Worm (Caenorhabditis elegans) whole organism, L4 larva: ENCODE data around the gene aak-2.

Experiments used
- ZK546.5 ChIP-seq, 2 experiments: sonication (generic microtip); optimal IDR thresholded peaks; 2 replicates each; lab custom pipeline; 2017; ENCODE audit warnings: missing biosample characterization in 2 of 2, missing genetic modification characterization in 2 of 2
- ama-1 ChIP-seq: fragments of 150-350 bp; optimal IDR thresholded peaks from 2 replicates; lab custom pipeline; 2014; ENCODE audit warnings: inconsistent platforms, mixed read lengths
- ceh-20 ChIP-seq: fragments of 200-800 bp; sonication (Bioruptor generic); IDR thresholded peaks from 2 replicates; pipeline ENCODE4 v1.3.6; 2022; ENCODE audit warnings: missing genetic modification reagents, missing genetic modification characterization, missing compliant biosample characterization
- fos-1 ChIP-seq: fragments of 150-350 bp; optimal IDR thresholded peaks from 2 replicates; lab custom pipeline; 2014; ENCODE audit warnings: missing biosample characterization, missing genetic modification characterization
- lin-15B ChIP-seq: fragments of 150-350 bp; sonication (generic microtip); optimal IDR thresholded peaks from 3 replicates; lab custom pipeline; 2014; ENCODE audit warnings: missing biosample characterization, missing genetic modification characterization
- madf-5 ChIP-seq, 2 experiments: fragments of 200-800 bp; sonication (Bioruptor generic); IDR thresholded peaks; 2 replicates each; pipeline ENCODE4 v1.3.6; 2022; ENCODE audit warnings: missing compliant biosample characterization in 2 of 2, missing genetic modification characterization in 2 of 2
- mdl-1 ChIP-seq, 2 experiments: fragments of 150-350 bp in 1 of 2; sonication (generic microtip) in 1 of 2; optimal IDR thresholded peaks; 2 replicates each; lab custom pipeline; 2014 to 2017; ENCODE audit warnings: missing biosample characterization in 2 of 2, missing genetic modification characterization in 2 of 2
- nhr-237 ChIP-seq: sonication (generic microtip); optimal IDR thresholded peaks from 2 replicates; lab custom pipeline; 2017; ENCODE audit warnings: missing biosample characterization, missing genetic modification characterization
- nhr-77 ChIP-seq: fragments of 150-350 bp; optimal IDR thresholded peaks from 2 replicates; lab custom pipeline; 2014; ENCODE audit warnings: missing biosample characterization, missing genetic modification characterization
- pha-4 ChIP-seq, 2 experiments: fragments of 150-350 bp in 1 of 2; fragments of 200-800 bp in 1 of 2; sonication (Bioruptor generic) in 1 of 2; IDR thresholded peaks in 1 of 2; optimal IDR thresholded peaks in 1 of 2; 2 replicates each; pipeline versions ENCODE4 v1.3.6 to Lab custom; 2014 to 2022; ENCODE audit warnings: missing genetic modification characterization in 2 of 2, missing genetic modification reagents in 2 of 2, missing biosample characterization in 1 of 2, missing compliant biosample characterization in 1 of 2
- snpc-4 ChIP-seq: fragments of 150-350 bp; optimal IDR thresholded peaks from 2 replicates; lab custom pipeline; 2014; ENCODE audit warnings: missing biosample characterization, missing genetic modification characterization
- unc-130 ChIP-seq: sonication (generic microtip); optimal IDR thresholded peaks from 2 replicates; lab custom pipeline; 2016; ENCODE audit warnings: missing genetic modification reagents, missing genetic modification characterization, missing compliant biosample characterization

DNA sequence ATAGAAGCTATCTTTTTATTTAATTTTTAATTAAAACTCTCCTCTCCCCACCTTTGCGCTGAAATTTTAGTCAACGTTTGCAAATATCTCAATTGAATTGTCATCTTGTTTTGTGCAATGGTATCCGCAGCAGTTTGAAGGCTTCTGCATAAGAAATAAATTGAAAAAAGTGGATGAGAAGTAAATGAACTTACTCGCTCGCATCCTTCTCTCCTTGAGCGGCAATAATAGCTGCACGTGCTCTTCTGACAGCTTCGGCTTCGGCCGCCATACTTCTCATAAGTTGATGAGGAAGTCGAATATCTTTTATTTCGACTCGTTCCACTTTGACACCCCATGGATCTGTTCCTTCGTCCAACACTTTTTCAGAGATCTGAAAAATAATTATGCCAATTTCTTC, 21.0 kb downstream of the aak-2 start:
- TF ChIP-seq lin-15B (tag; lab: Kevin White, UChicago) = no peak
- TF ChIP-seq ZK546.5 (tag; optimal IDR thresholded peaks at IDR 0.05; lab: Kevin White, UChicago) = no peak
- no peak for TF ChIP-seq nhr-77 (tag; lab: Kevin White, UChicago)
- TF ChIP-seq ceh-20 (GFP tag; lab: Robert Waterston, UW) = no peak
- TF ChIP-seq pha-4 (GFP tag; IDR thresholded peaks at IDR 0.05; lab: Robert Waterston, UW) = no peak
- no peak for TF ChIP-seq pha-4 (tag; optimal IDR thresholded peaks at IDR 0.05; lab: Kevin White, UChicago)
- TF ChIP-seq snpc-4 (tag; lab: Kevin White, UChicago) = no peak
- no peak for TF ChIP-seq mdl-1 (tag; optimal IDR thresholded peaks at IDR 0.05; lab: Kevin White, UChicago)
- TF ChIP-seq nhr-237 (tag; lab: Kevin White, UChicago) = no peak
- TF ChIP-seq unc-130 = no peak
- TF ChIP-seq fos-1 (tag; lab: Kevin White, UChicago) = no peak
- TF ChIP-seq ama-1 (lab: Kevin White, UChicago) = no peak
- no peak for TF ChIP-seq madf-5 (GFP tag; IDR thresholded peaks at IDR 0.05; lab: Robert Waterston, UW)
